Worm (Caenorhabditis elegans) whole organism, L1 larva: ENCODE results near the gene R02C2.1.
A peak's percentile ranks its signal among the peaks of the same experiment; 100 is the strongest.

Experiments used
- C16A3.4 ChIP-seq: fragments of 150-350 bp; optimal IDR thresholded peaks from 2 replicates; lab custom pipeline; 2014; ENCODE audit warnings: missing biosample characterization, missing genetic modification characterization
- Y116A8C.19 ChIP-seq: sonication (generic microtip); optimal IDR thresholded peaks from 2 replicates; lab custom pipeline; 2016; ENCODE audit warnings: missing compliant biosample characterization, missing genetic modification characterization, borderline replicate concordance
- aha-1 ChIP-seq: fragments of 150-350 bp; optimal IDR thresholded peaks from 2 replicates; lab custom pipeline; 2014; ENCODE audit warnings: missing biosample characterization, missing genetic modification characterization
- alr-1 ChIP-seq: fragments of 200-800 bp; sonication (Bioruptor generic); optimal IDR thresholded peaks from 2 replicates; lab custom pipeline; 2018; ENCODE audit warnings: borderline replicate concordance, mild to moderate bottlenecking, missing genetic modification characterization, missing compliant biosample characterization
- aly-2 ChIP-seq: fragments of 150-350 bp; optimal IDR thresholded peaks from 2 replicates; lab custom pipeline; 2014; ENCODE audit warnings: missing biosample characterization, missing genetic modification characterization
- ama-1 ChIP-seq: fragments of 150-350 bp; optimal IDR thresholded peaks from 2 replicates; lab custom pipeline; 2014
- blmp-1 ChIP-seq: fragments of 150-350 bp; optimal IDR thresholded peaks from 2 replicates; lab custom pipeline; 2014; ENCODE audit warnings: missing biosample characterization, missing genetic modification characterization
- ceh-8 ChIP-seq: fragments of 200-800 bp; sonication (Bioruptor generic); optimal IDR thresholded peaks from 2 replicates; lab custom pipeline; 2018; ENCODE audit warnings: mild to moderate bottlenecking, missing genetic modification characterization, moderate library complexity, missing compliant biosample characterization
- ceh-82 ChIP-seq, 3 experiments: fragments of 150-350 bp in 1 of 3; sonication (generic microtip) in 2 of 3; optimal IDR thresholded peaks; 2 replicates each; lab custom pipeline; 2014 to 2017; ENCODE audit warnings: missing biosample characterization in 3 of 3, missing genetic modification characterization in 3 of 3
- ceh-90 ChIP-seq: sonication (generic microtip); optimal IDR thresholded peaks from 2 replicates; lab custom pipeline; 2016; ENCODE audit warnings: missing genetic modification characterization, missing compliant biosample characterization
- ces-1 ChIP-seq: fragments of 150-350 bp; optimal IDR thresholded peaks from 2 replicates; lab custom pipeline; 2014; ENCODE audit warnings: missing biosample characterization, missing genetic modification reagents, missing genetic modification characterization
- dsc-1 ChIP-seq: sonication (generic microtip); optimal IDR thresholded peaks from 2 replicates; lab custom pipeline; 2016; ENCODE audit warnings: mild to moderate bottlenecking, missing genetic modification characterization, missing compliant biosample characterization
- efl-1 ChIP-seq, 4 experiments: fragments of 150-350 bp; optimal IDR thresholded peaks in 3 of 4; peaks in 1 of 4; 1 replicate in 1 of 4; 2 replicates in 3 of 4; lab custom pipeline; 2014; ENCODE audit warnings: missing biosample characterization in 2 of 4, missing genetic modification characterization in 2 of 4, missing genetic modification reagents in 2 of 4
- efl-3 ChIP-seq: fragments of 200-800 bp; sonication (Bioruptor generic); optimal IDR thresholded peaks from 2 replicates; lab custom pipeline; 2018; ENCODE audit warnings: mild to moderate bottlenecking, missing genetic modification characterization, missing compliant biosample characterization
- elt-2 ChIP-seq: sonication (generic microtip); optimal IDR thresholded peaks from 2 replicates; lab custom pipeline; 2016; ENCODE audit warnings: missing genetic modification characterization, mild to moderate bottlenecking, inconsistent platforms, missing compliant biosample characterization, missing genetic modification reagents
- fkh-10 ChIP-seq: sonication (generic microtip); optimal IDR thresholded peaks from 2 replicates; lab custom pipeline; 2017; ENCODE audit warnings: missing biosample characterization, missing genetic modification reagents, missing genetic modification characterization
- fkh-4 ChIP-seq: sonication (generic microtip); optimal IDR thresholded peaks from 2 replicates; lab custom pipeline; 2016; ENCODE audit warnings: missing compliant biosample characterization, missing genetic modification characterization, borderline replicate concordance
- hlh-4 ChIP-seq: sonication (generic microtip); optimal IDR thresholded peaks from 2 replicates; lab custom pipeline; 2016; ENCODE audit warnings: mild to moderate bottlenecking, missing genetic modification characterization, missing compliant biosample characterization
- irx-1 ChIP-seq: sonication (generic microtip); optimal IDR thresholded peaks from 2 replicates; lab custom pipeline; 2016; ENCODE audit warnings: missing genetic modification characterization, missing compliant biosample characterization
- isw-1 ChIP-seq: fragments of 200-800 bp; sonication (Bioruptor generic); IDR thresholded peaks from 2 replicates; pipeline ENCODE4 v1.3.6; 2022; ENCODE audit warnings: missing genetic modification characterization, missing compliant biosample characterization
- lin-13 ChIP-seq: fragments of 150-350 bp; optimal IDR thresholded peaks from 2 replicates; lab custom pipeline; 2014; ENCODE audit warnings: missing biosample characterization, missing genetic modification reagents, missing genetic modification characterization
- lin-14 ChIP-seq: fragments of 200-800 bp; sonication (Bioruptor generic); optimal IDR thresholded peaks from 2 replicates; lab custom pipeline; 2018; ENCODE audit warnings: mild to moderate bottlenecking, missing genetic modification characterization, moderate library complexity, missing compliant biosample characterization
- lir-3 ChIP-seq: sonication (generic microtip); optimal IDR thresholded peaks from 2 replicates; lab custom pipeline; 2016; ENCODE audit warnings: mild to moderate bottlenecking, missing genetic modification characterization, moderate library complexity, missing compliant biosample characterization; ENCODE audit not compliant: poor library complexity
- mdl-1 ChIP-seq, 2 experiments: fragments of 150-350 bp; optimal IDR thresholded peaks; 2 replicates each; lab custom pipeline; 2014 to 2017; ENCODE audit warnings: missing biosample characterization in 2 of 2, missing genetic modification characterization in 2 of 2, inconsistent platforms in 1 of 2
- mef-2 ChIP-seq: fragments of 150-350 bp; optimal IDR thresholded peaks from 2 replicates; lab custom pipeline; 2014; ENCODE audit warnings: missing biosample characterization, missing genetic modification characterization
- nhr-11 ChIP-seq: fragments of 150-350 bp; optimal IDR thresholded peaks from 2 replicates; lab custom pipeline; 2014; ENCODE audit warnings: missing biosample characterization, missing genetic modification characterization
- nhr-19 ChIP-seq: fragments of 200-800 bp; sonication (Bioruptor generic); conservative IDR thresholded peaks from 2 replicates; pipeline ENCODE4 v1.3.6; 2022; ENCODE audit warnings: missing genetic modification characterization, missing compliant biosample characterization
- nhr-20 ChIP-seq: sonication (generic microtip); optimal IDR thresholded peaks from 2 replicates; lab custom pipeline; 2016; ENCODE audit warnings: mild to moderate bottlenecking, missing genetic modification characterization, missing compliant biosample characterization
- nhr-237 ChIP-seq: fragments of 150-350 bp; optimal IDR thresholded peaks from 2 replicates; lab custom pipeline; 2014; ENCODE audit warnings: missing biosample characterization, missing genetic modification characterization
- nhr-28 ChIP-seq: fragments of 150-350 bp; optimal IDR thresholded peaks from 2 replicates; lab custom pipeline; 2014; ENCODE audit warnings: missing biosample characterization, missing genetic modification characterization
- nhr-47 ChIP-seq: sonication (generic microtip); optimal IDR thresholded peaks from 2 replicates; lab custom pipeline; 2016; ENCODE audit warnings: mild to moderate bottlenecking, missing genetic modification characterization, moderate library complexity, missing compliant biosample characterization
- nhr-85 ChIP-seq: sonication (generic microtip); peaks from one replicate; lab custom pipeline; 2016; ENCODE audit warnings: missing genetic modification characterization, inconsistent platforms, missing compliant biosample characterization
- nhr-90 ChIP-seq: sonication (generic microtip); optimal IDR thresholded peaks from 2 replicates; lab custom pipeline; 2016; ENCODE audit warnings: mild to moderate bottlenecking, missing genetic modification characterization, missing compliant biosample characterization; ENCODE audit not compliant: poor library complexity
- pax-3 ChIP-seq: fragments of 200-800 bp; sonication (Bioruptor generic); optimal IDR thresholded peaks from 2 replicates; lab custom pipeline; 2018; ENCODE audit warnings: mild to moderate bottlenecking, missing genetic modification characterization, moderate library complexity, missing compliant biosample characterization
- skn-1 ChIP-seq: fragments of 150-350 bp; optimal IDR thresholded peaks from 2 replicates; lab custom pipeline; 2014; ENCODE audit warnings: missing biosample characterization, missing genetic modification characterization
- snpc-4 ChIP-seq: fragments of 150-350 bp; optimal IDR thresholded peaks from 2 replicates; lab custom pipeline; 2014; ENCODE audit warnings: missing biosample characterization, missing genetic modification characterization
- snu-23 ChIP-seq: sonication (generic microtip); optimal IDR thresholded peaks from 2 replicates; lab custom pipeline; 2016; ENCODE audit warnings: missing genetic modification characterization, missing compliant biosample characterization
- sox-4 ChIP-seq: sonication (generic microtip); optimal IDR thresholded peaks from 2 replicates; lab custom pipeline; 2016; ENCODE audit warnings: missing genetic modification characterization, missing compliant biosample characterization
- sptf-1 ChIP-seq: fragments of 150-350 bp; optimal IDR thresholded peaks from 2 replicates; lab custom pipeline; 2014; ENCODE audit warnings: missing biosample characterization, missing genetic modification characterization
- tbx-2 ChIP-seq: sonication (generic microtip); optimal IDR thresholded peaks from 2 replicates; lab custom pipeline; 2016; ENCODE audit warnings: missing genetic modification characterization, missing compliant biosample characterization
- unc-30 ChIP-seq: sonication (generic microtip); optimal IDR thresholded peaks from 2 replicates; lab custom pipeline; 2017; ENCODE audit warnings: missing biosample characterization, missing genetic modification characterization
- unc-62 ChIP-seq: fragments of 150-350 bp; optimal IDR thresholded peaks from 2 replicates; lab custom pipeline; 2014; ENCODE audit warnings: missing biosample characterization, missing genetic modification reagents, missing genetic modification characterization
- zip-4 ChIP-seq: fragments of 200-800 bp; sonication (Bioruptor generic); optimal IDR thresholded peaks from 2 replicates; lab custom pipeline; 2018; ENCODE audit warnings: mild to moderate bottlenecking, missing genetic modification characterization, moderate library complexity, missing compliant biosample characterization
- ztf-11 ChIP-seq, 2 experiments: sonication (generic microtip); optimal IDR thresholded peaks; 2 replicates each; lab custom pipeline; 2016 to 2017; ENCODE audit warnings: missing genetic modification characterization in 2 of 2, missing biosample characterization in 1 of 2, missing compliant biosample characterization in 1 of 2

R02C2.1 gene

ce11 chrV:265062-265963 lies 27.3 kb upstream of the R02C2.1 start:
- TF ChIP-seq unc-30 (peak; percentile 3), ztf-11 (tag; optimal IDR thresholded peaks at IDR 0.05; lab: Kevin White, UChicago) (peak; percentile 32 to 81), fkh-4 (peak; percentile 66), mef-2 (peak; percentile 40), hlh-4 (tag; lab: Kevin White, UChicago) (peak; percentile 64), nhr-28 (tag; lab: Kevin White, UChicago) (peak; percentile 40), sptf-1 (tag; lab: Kevin White, UChicago) (peak; percentile 44), sox-4 (tag; lab: Kevin White, UChicago) (peak; percentile 93), aly-2 (tag; lab: Kevin White, UChicago) (peak; percentile 36), irx-1 (tag; lab: Kevin White, UChicago) (peak; percentile 87), ceh-90 (tag; lab: Kevin White, UChicago) (peak; percentile 69), Y116A8C.19 (peak; percentile 62)

- TF ChIP-seq ces-1 (GFP tag; lab: Kevin White, UChicago) = no peak
- TF ChIP-seq nhr-90 = peak; percentile 18
- no peak for TF ChIP-seq dsc-1 (tag; lab: Kevin White, UChicago)
- no peak for TF ChIP-seq skn-1
- peak; percentile 81 for TF ChIP-seq blmp-1 (tag; lab: Kevin White, UChicago)
- no peak for TF ChIP-seq ama-1
- TF ChIP-seq nhr-20 (tag; lab: Kevin White, UChicago) = peak; percentile 7
- no peak for TF ChIP-seq fkh-4
- no peak for TF ChIP-seq snpc-4 (tag; lab: Kevin White, UChicago)
- TF ChIP-seq pax-3 (tag; lab: Kevin White, UChicago) = no peak
- no peak for TF ChIP-seq C16A3.4 (tag; lab: Kevin White, UChicago)
- TF ChIP-seq zip-4 = no peak
- no peak for TF ChIP-seq lir-3
- no peak for TF ChIP-seq nhr-47 (tag; lab: Kevin White, UChicago)
- peak; percentile 82 for TF ChIP-seq nhr-85
- TF ChIP-seq alr-1 (tag; lab: Kevin White, UChicago) = no peak
- no peak for TF ChIP-seq tbx-2 (tag; lab: Kevin White, UChicago)
- TF ChIP-seq mef-2 = no peak
- no peak for TF ChIP-seq sptf-1 (tag; lab: Kevin White, UChicago)
- no peak for TF ChIP-seq mdl-1 (tag; optimal IDR thresholded peaks at IDR 0.05; lab: Kevin White, UChicago)
- no peak for TF ChIP-seq efl-1 (optimal IDR thresholded peaks at IDR 0.05; lab: Kevin White, UChicago)
- peak in 1 of 2 experiments; percentile 89 for TF ChIP-seq efl-1 (GFP tag; optimal IDR thresholded peaks at IDR 0.05 in 1 of 2; lab: Kevin White, UChicago)
- no peak for TF ChIP-seq lin-13 (GFP tag; lab: Kevin White, UChicago)
- no peak for TF ChIP-seq ceh-82 (tag; optimal IDR thresholded peaks at IDR 0.05; lab: Kevin White, UChicago)
- no peak for TF ChIP-seq ceh-8 (GFP tag; lab: Kevin White, UChicago)
- TF ChIP-seq elt-2 (tag; lab: Kevin White, UChicago) = no peak
- no peak for TF ChIP-seq hlh-4 (tag; lab: Kevin White, UChicago)
- no peak for TF ChIP-seq isw-1
- no peak for TF ChIP-seq nhr-19 (GFP tag; lab: Robert Waterston, UW)
- no peak for TF ChIP-seq snu-23 (GFP tag; lab: Kevin White, UChicago)
- TF ChIP-seq fkh-10 (GFP tag; lab: Kevin White, UChicago) = no peak
- no peak for TF ChIP-seq nhr-11
- TF ChIP-seq nhr-237 (tag; lab: Kevin White, UChicago) = no peak
- TF ChIP-seq unc-62 (GFP tag; lab: Kevin White, UChicago) = no peak
- TF ChIP-seq aha-1 (tag; lab: Kevin White, UChicago) = no peak
- TF ChIP-seq efl-3 (GFP tag; lab: Kevin White, UChicago) = no peak
- no peak for TF ChIP-seq lin-14 (GFP tag; lab: Kevin White, UChicago)
These were observed 22.3 kb upstream of the R02C2.1 start for ce11 chrV:260334-260733.
